Worm (Caenorhabditis elegans): ENCODE measurements around the gene F53C3.4.

F53C3.4 gene

ce11 chrII:3896920-3897319 is 4.3 kb upstream of the F53C3.4 start (continued):
- TF ChIP-seq madf-9 (GFP tag; conservative IDR thresholded peaks at IDR 0.05) = no peak
- TF ChIP-seq dpl-1 (GFP tag; optimal IDR thresholded peaks at IDR 0.05) = no peak
- no peak for TF ChIP-seq ZK337.2 (GFP tag; IDR thresholded peaks at IDR 0.05)
- no peak for TF ChIP-seq pha-4 (GFP tag; IDR thresholded peaks at IDR 0.05)
- no peak for TF ChIP-seq pha-4 (tag; optimal IDR thresholded peaks at IDR 0.05)
- TF ChIP-seq spr-1 (tag; optimal IDR thresholded peaks at IDR 0.05) = no peak
- TF ChIP-seq ceh-32 (tag; optimal IDR thresholded peaks at IDR 0.05; ENCODE audit: poor library complexity) = no peak
- TF ChIP-seq lsy-2 (tag; optimal IDR thresholded peaks at IDR 0.05) = no peak
- TF ChIP-seq lir-3 (tag; optimal IDR thresholded peaks at IDR 0.05) = no peak
- no peak for TF ChIP-seq attf-4 (tag; optimal IDR thresholded peaks at IDR 0.05)
- peak in 1 of 2 experiments; percentile 77 for TF ChIP-seq mdl-1 (tag; optimal IDR thresholded peaks at IDR 0.05)
- TF ChIP-seq snpc-4 (tag; optimal IDR thresholded peaks at IDR 0.05) = no peak
- peak; percentile 52 for TF ChIP-seq duxl-1 (tag; optimal IDR thresholded peaks at IDR 0.05; ENCODE audit: poor library complexity)
- TF ChIP-seq nhr-48 (tag; optimal IDR thresholded peaks at IDR 0.05) = no peak
- peak; percentile 67 for TF ChIP-seq hlh-11 (tag; optimal IDR thresholded peaks at IDR 0.05)
- TF ChIP-seq tra-1 (GFP tag; IDR thresholded peaks at IDR 0.05) = no peak
- TF ChIP-seq nhr-76 (tag; optimal IDR thresholded peaks at IDR 0.05) = no peak
- no peak for TF ChIP-seq R02D3.7 (tag; optimal IDR thresholded peaks at IDR 0.05)
- no peak for TF ChIP-seq lin-13 (GFP tag; optimal IDR thresholded peaks at IDR 0.05)
- TF ChIP-seq mxl-3 (GFP tag; optimal IDR thresholded peaks at IDR 0.05) = no peak
- no peak for TF ChIP-seq Y48G9A.11 (GFP tag; IDR thresholded peaks at IDR 0.05)
- TF ChIP-seq ceh-20 (GFP tag; IDR thresholded peaks at IDR 0.05) = no peak
- TF ChIP-seq mep-1 (tag; optimal IDR thresholded peaks at IDR 0.05) = no peak
- no peak for TF ChIP-seq F49E8.2 (tag; optimal IDR thresholded peaks at IDR 0.05; ENCODE audit: borderline replicate concordance)

- peak; percentile 39 for TF ChIP-seq lin-13 (GFP tag; optimal IDR thresholded peaks at IDR 0.05)
- no peak for TF ChIP-seq mep-1 (tag; optimal IDR thresholded peaks at IDR 0.05)
- TF ChIP-seq lin-29 (GFP tag; IDR thresholded peaks at IDR 0.05) = no peak
- TF ChIP-seq nhr-48 (tag; optimal IDR thresholded peaks at IDR 0.05) = peak; percentile 54
- peak in 1 of 2 experiments; percentile 76 for TF ChIP-seq lsy-2 (tag; optimal IDR thresholded peaks at IDR 0.05)
- no peak for TF ChIP-seq spr-1 (tag; optimal IDR thresholded peaks at IDR 0.05)
- TF ChIP-seq mes-2 (tag; optimal IDR thresholded peaks at IDR 0.05; ENCODE audit: poor library complexity, severe bottlenecking) = peak; percentile 38
- TF ChIP-seq dpl-1 (GFP tag; optimal IDR thresholded peaks at IDR 0.05) = peak; percentile 21
- no peak for TF ChIP-seq ceh-20 (GFP tag; IDR thresholded peaks at IDR 0.05)
- no peak for TF ChIP-seq mxl-2 (GFP tag; conservative IDR thresholded peaks at IDR 0.05)
- no peak for TF ChIP-seq lin-15B (tag; optimal IDR thresholded peaks at IDR 0.05)
- no peak for TF ChIP-seq snpc-1.2 (GFP tag; IDR thresholded peaks at IDR 0.05)
- no peak for TF ChIP-seq zag-1 (tag; optimal IDR thresholded peaks at IDR 0.05)
- TF ChIP-seq ZK546.5 (tag; optimal IDR thresholded peaks at IDR 0.05) = no peak
- TF ChIP-seq ceh-28 (tag; optimal IDR thresholded peaks at IDR 0.05) = no peak
- TF ChIP-seq hmg-1.1 (GFP tag; IDR thresholded peaks at IDR 0.05) = 0 out of 2 replicates have a peak, but pooled peaks have one; percentile 37
- TF ChIP-seq daf-19 (GFP tag; conservative IDR thresholded peaks at IDR 0.05) = no peak
- peak; percentile 28 for TF ChIP-seq nhr-11 (tag; optimal IDR thresholded peaks at IDR 0.05)
- peak; percentile 6 to 77 for TF ChIP-seq mdl-1 (tag; optimal IDR thresholded peaks at IDR 0.05)
- peak; percentile 6 for TF ChIP-seq mxl-3 (GFP tag; optimal IDR thresholded peaks at IDR 0.05)
- no peak for TF ChIP-seq sdz-12 (GFP tag; optimal IDR thresholded peaks at IDR 0.05)
- no peak for TF ChIP-seq ceh-44 (GFP tag; IDR thresholded peaks at IDR 0.05)
- TF ChIP-seq aha-1 (tag) = peak; percentile 98
- TF ChIP-seq madf-9 (GFP tag; conservative IDR thresholded peaks at IDR 0.05) = no peak
- no peak for TF ChIP-seq ceh-32 (tag; optimal IDR thresholded peaks at IDR 0.05; ENCODE audit: poor library complexity)
- TF ChIP-seq unc-130 (GFP tag; optimal IDR thresholded peaks at IDR 0.05) = no peak
- no peak for TF ChIP-seq saeg-2 (GFP tag; IDR thresholded peaks at IDR 0.05)
- TF ChIP-seq unc-39 (tag; optimal IDR thresholded peaks at IDR 0.05) = no peak
- peak; percentile 70 for TF ChIP-seq hlh-11 (tag; optimal IDR thresholded peaks at IDR 0.05)
- peak; percentile 18 for TF ChIP-seq nhr-6 (tag; optimal IDR thresholded peaks at IDR 0.05)
- no peak for TF ChIP-seq cey-2 (tag; optimal IDR thresholded peaks at IDR 0.05; ENCODE audit: borderline replicate concordance, insufficient read depth)
- no peak for TF ChIP-seq F10B5.3 (tag; optimal IDR thresholded peaks at IDR 0.05)
- no peak for TF ChIP-seq zip-2 (tag; optimal IDR thresholded peaks at IDR 0.05)
- TF ChIP-seq F37D6.2 (tag; optimal IDR thresholded peaks at IDR 0.05) = peak; percentile 33
- no peak for TF ChIP-seq lir-3 (tag; optimal IDR thresholded peaks at IDR 0.05)
- no peak for TF ChIP-seq Y75B8A.6 (GFP tag; IDR thresholded peaks at IDR 0.05)
Observed at ce11 chrII:3897758-3898494, 3.3 kb upstream of the F53C3.4 start, which contains the start of gene F53C3.6. TSS of gene F53C3.6 (plus strand) at chrII:3898142.

Data from whole organism, L4 larva.